Fruit fly (Drosophila melanogaster) whole organism, embryonic: ENCODE results near the gene CG11674.

Source experiments
- Asciz ChIP-seq: fragments of 200-800 bp; sonication (Bioruptor generic); optimal IDR thresholded peaks from 2 replicates; lab custom pipeline; 2017; ENCODE audit warnings: missing biosample characterization, mild to moderate bottlenecking, missing genetic modification characterization, missing genetic modification reagents
- Atf6 ChIP-seq: fragments of 200-800 bp; sonication (Bioruptor generic); IDR thresholded peaks from 2 replicates; pipeline ENCODE4 v1.3.6; 2022; ENCODE audit warnings: missing biosample characterization, missing genetic modification characterization
- CG10366 ChIP-seq: fragments of 200-800 bp; sonication (Bioruptor generic); IDR thresholded peaks from 2 replicates; pipeline ENCODE4 v1.3.6; 2022; ENCODE audit warnings: missing biosample characterization, missing genetic modification characterization
- CG11085 ChIP-seq: fragments of 200-800 bp; sonication (Bioruptor generic); IDR thresholded peaks from 2 replicates; pipeline ENCODE4 v1.3.6; 2022; ENCODE audit warnings: missing biosample characterization, missing genetic modification characterization
- CG13123 ChIP-seq: fragments of 200-800 bp; sonication (Bioruptor generic); optimal IDR thresholded peaks from 2 replicates; lab custom pipeline; 2016; ENCODE audit warnings: missing biosample characterization, missing genetic modification characterization
- CG15514 ChIP-seq: fragments of 200-800 bp; sonication (Bioruptor generic); optimal IDR thresholded peaks from 3 replicates; lab custom pipeline; 2017; ENCODE audit warnings: missing biosample characterization, missing genetic modification characterization, mild to moderate bottlenecking, moderate library complexity, missing genetic modification reagents
- CG1603 ChIP-seq: fragments of 200-800 bp; sonication (Bioruptor generic); optimal IDR thresholded peaks from 2 replicates; lab custom pipeline; 2019; ENCODE audit warnings: missing biosample characterization, mild to moderate bottlenecking, missing genetic modification characterization, moderate library complexity
- CG16863 ChIP-seq: fragments of 200-800 bp; sonication (Bioruptor generic); optimal IDR thresholded peaks from 3 replicates; lab custom pipeline; 2016; ENCODE audit warnings: missing biosample characterization, missing genetic modification characterization
- CG2889 ChIP-seq: fragments of 200-800 bp; sonication (Bioruptor generic); IDR thresholded peaks from 3 replicates; pipeline ENCODE4 v1.3.6; 2022; ENCODE audit warnings: missing biosample characterization, missing genetic modification characterization
- CG33213 ChIP-seq: fragments of 200-800 bp; sonication (Bioruptor generic); optimal IDR thresholded peaks from 3 replicates; lab custom pipeline; 2016; ENCODE audit warnings: missing biosample characterization, missing genetic modification characterization
- CG5245 ChIP-seq: fragments of 200-800 bp; sonication (Bioruptor generic); optimal IDR thresholded peaks from 3 replicates; lab custom pipeline; 2016; ENCODE audit warnings: missing biosample characterization, missing genetic modification characterization
- CG6765 ChIP-seq: fragments of 200-800 bp; sonication (Bioruptor generic); optimal IDR thresholded peaks from 3 replicates; lab custom pipeline; 2017; ENCODE audit warnings: missing biosample characterization, mild to moderate bottlenecking, missing genetic modification characterization
- CG7786 ChIP-seq: fragments of 200-800 bp; sonication (Bioruptor generic); optimal IDR thresholded peaks from 2 replicates; lab custom pipeline; 2016; ENCODE audit warnings: missing biosample characterization, missing genetic modification characterization
- CG9817 ChIP-seq: fragments of 200-800 bp; sonication (Bioruptor generic); optimal IDR thresholded peaks from 2 replicates; lab custom pipeline; 2018; ENCODE audit warnings: missing biosample characterization, mild to moderate bottlenecking, missing genetic modification characterization, moderate library complexity
- CkIIα-i1 ChIP-seq: fragments of 200-800 bp; sonication (Bioruptor generic); IDR thresholded peaks from 2 replicates; pipeline ENCODE4 v1.3.6; 2022; ENCODE audit warnings: missing biosample characterization, missing genetic modification characterization
- Dref ChIP-seq: fragments of 200-800 bp; sonication (Bioruptor generic); IDR thresholded peaks from 2 replicates; pipeline ENCODE4 v1.3.6; 2022; ENCODE audit warnings: missing biosample characterization, missing genetic modification characterization
- Drgx ChIP-seq: fragments of 200-800 bp; sonication (Bioruptor generic); IDR thresholded peaks from 2 replicates; pipeline ENCODE4 v1.3.6; 2022; ENCODE audit warnings: missing biosample characterization, missing genetic modification characterization
- HLH54F ChIP-seq: fragments of 200-800 bp; sonication (Bioruptor generic); optimal IDR thresholded peaks from 3 replicates; lab custom pipeline; 2016; ENCODE audit warnings: missing biosample characterization, missing genetic modification characterization
- Hr3 ChIP-seq: fragments of 200-800 bp; sonication (Bioruptor generic); optimal IDR thresholded peaks from 3 replicates; lab custom pipeline; 2016; ENCODE audit warnings: missing biosample characterization, missing genetic modification characterization
- MBD-R2 ChIP-seq: fragments of 200-800 bp; sonication (Bioruptor generic); IDR thresholded peaks from 2 replicates; pipeline ENCODE4 v1.3.6; 2022; ENCODE audit warnings: missing biosample characterization, missing genetic modification characterization
- Med ChIP-seq: fragments of 200-800 bp; sonication (Bioruptor generic); peaks from one replicate; lab custom pipeline; 2016; ENCODE audit warnings: missing biosample characterization, missing genetic modification characterization, mild to moderate bottlenecking, inconsistent platforms, moderate library complexity
- Myb ChIP-seq: fragments of 200-800 bp; sonication (Bioruptor generic); optimal IDR thresholded peaks from 2 replicates; lab custom pipeline; 2016; ENCODE audit warnings: missing biosample characterization, missing genetic modification characterization
- Nf-YC ChIP-seq: fragments of 200-800 bp; optimal IDR thresholded peaks from 3 replicates; lab custom pipeline; 2019; ENCODE audit warnings: missing biosample characterization, mild to moderate bottlenecking, missing genetic modification characterization, moderate library complexity
- Pdp1 ChIP-seq, 2 experiments: fragments of 200-800 bp; sonication (Bioruptor generic); optimal IDR thresholded peaks; 3 replicates each; lab custom pipeline; 2016; ENCODE audit warnings: missing biosample characterization in 2 of 2, missing genetic modification characterization in 2 of 2, mild to moderate bottlenecking in 1 of 2, moderate library complexity in 1 of 2
- Stat92E ChIP-seq, 3 experiments: fragments of >200 bp in 2 of 3; fragments of 200-800 bp in 1 of 3; sonication (Bioruptor generic) in 1 of 3; optimal IDR thresholded peaks; 2 replicates each; lab custom pipeline; 2017 to 2019; ENCODE audit warnings: missing biosample characterization in 3 of 3, missing genetic modification characterization in 3 of 3, mild to moderate bottlenecking in 1 of 3, moderate library complexity in 1 of 3
- Vsx1 ChIP-seq: fragments of 200-800 bp; sonication (Bioruptor generic); optimal IDR thresholded peaks from 2 replicates; lab custom pipeline; 2017; ENCODE audit warnings: missing biosample characterization, mild to moderate bottlenecking, missing genetic modification characterization, missing genetic modification reagents
- YL-1 ChIP-seq: fragments of 200-800 bp; sonication (Bioruptor generic); optimal IDR thresholded peaks from 3 replicates; lab custom pipeline; 2017; ENCODE audit warnings: missing biosample characterization, mild to moderate bottlenecking, missing genetic modification characterization
- amos ChIP-seq: fragments of 200-800 bp; sonication (Bioruptor generic); IDR thresholded peaks from 2 replicates; pipeline ENCODE4 v1.3.6; 2022; ENCODE audit warnings: missing biosample characterization, missing genetic modification characterization; ENCODE audit not compliant: partially characterized antibody
- ato ChIP-seq: fragments of 200-800 bp; sonication (Bioruptor generic); IDR thresholded peaks from 2 replicates; pipeline ENCODE4 v1.3.6; 2022; ENCODE audit warnings: missing biosample characterization, missing genetic modification characterization; ENCODE audit not compliant: partially characterized antibody
- az2 ChIP-seq: fragments of 200-800 bp; sonication (Bioruptor generic); optimal IDR thresholded peaks from 3 replicates; lab custom pipeline; 2016; ENCODE audit warnings: missing biosample characterization, missing genetic modification characterization
- chinmo ChIP-seq: fragments of 200-800 bp; sonication (Bioruptor generic); IDR thresholded peaks from 4 replicates; pipeline ENCODE4 v1.3.6; 2022; ENCODE audit warnings: missing biosample characterization, missing genetic modification characterization; ENCODE audit not compliant: partially characterized antibody
- eyg ChIP-seq: fragments of 200-800 bp; sonication (Bioruptor generic); optimal IDR thresholded peaks from 3 replicates; lab custom pipeline; 2016; ENCODE audit warnings: missing biosample characterization, missing genetic modification characterization
- fd64A ChIP-seq: fragments of 200-800 bp; sonication (Bioruptor generic); optimal IDR thresholded peaks from 3 replicates; lab custom pipeline; 2018; ENCODE audit warnings: missing biosample characterization, mild to moderate bottlenecking, missing genetic modification characterization
- fu2 ChIP-seq: fragments of 200-800 bp; sonication (Bioruptor generic); optimal IDR thresholded peaks from 2 replicates; lab custom pipeline; 2016; ENCODE audit warnings: missing biosample characterization, missing genetic modification characterization
- insv ChIP-seq, 2 experiments: fragments of 200-800 bp; sonication (Bioruptor generic); optimal IDR thresholded peaks; 3 replicates each; lab custom pipeline; 2016 to 2018; ENCODE audit warnings: missing biosample characterization in 2 of 2, missing genetic modification characterization in 2 of 2
- kah ChIP-seq: fragments of 200-800 bp; sonication (Bioruptor generic); optimal IDR thresholded peaks from 2 replicates; lab custom pipeline; 2018; ENCODE audit warnings: missing biosample characterization, mild to moderate bottlenecking, missing genetic modification characterization
- lbe ChIP-seq: fragments of 200-800 bp; sonication (Bioruptor generic); optimal IDR thresholded peaks from 2 replicates; lab custom pipeline; 2016; ENCODE audit warnings: missing biosample characterization, mild to moderate bottlenecking, missing genetic modification characterization
- lilli ChIP-seq: fragments of 200-800 bp; sonication (Bioruptor generic); optimal IDR thresholded peaks from 3 replicates; lab custom pipeline; 2016; ENCODE audit warnings: missing biosample characterization, missing genetic modification characterization
- mirr ChIP-seq: fragments of 200-800 bp; sonication (Bioruptor generic); optimal IDR thresholded peaks from 3 replicates; lab custom pipeline; 2018; ENCODE audit warnings: missing biosample characterization, mild to moderate bottlenecking, missing genetic modification characterization
- otp ChIP-seq: fragments of 200-800 bp; sonication (Bioruptor generic); IDR thresholded peaks from 3 replicates; pipeline ENCODE4, ENCODE4 v1.3.6; 2022; ENCODE audit warnings: missing biosample characterization, missing genetic modification characterization
- pita ChIP-seq: fragments of 200-800 bp; sonication (Bioruptor generic); optimal IDR thresholded peaks from 2 replicates; lab custom pipeline; 2017; ENCODE audit warnings: missing biosample characterization, mild to moderate bottlenecking, missing genetic modification characterization
- pum ChIP-seq: fragments of 200-800 bp; sonication (Bioruptor generic); optimal IDR thresholded peaks from 2 replicates; lab custom pipeline; 2016; ENCODE audit warnings: missing biosample characterization, missing genetic modification characterization
- pzg ChIP-seq: fragments of 200-800 bp; sonication (Bioruptor generic); optimal IDR thresholded peaks from 3 replicates; lab custom pipeline; 2018; ENCODE audit warnings: missing biosample characterization, mild to moderate bottlenecking, missing genetic modification characterization, moderate library complexity
- sd ChIP-seq: fragments of 200-800 bp; sonication (Bioruptor generic); optimal IDR thresholded peaks from 3 replicates; lab custom pipeline; 2018; ENCODE audit warnings: missing biosample characterization, mild to moderate bottlenecking, missing genetic modification characterization, moderate library complexity
- so ChIP-seq: fragments of 200-800 bp; sonication (Bioruptor generic); IDR thresholded peaks from 3 replicates; pipeline ENCODE4 v1.3.6; 2022; ENCODE audit warnings: missing biosample characterization, missing genetic modification characterization
- stwl ChIP-seq: fragments of 200-800 bp; sonication (Bioruptor generic); optimal IDR thresholded peaks from 3 replicates; lab custom pipeline; 2018; ENCODE audit warnings: missing biosample characterization, mild to moderate bottlenecking, missing genetic modification characterization, moderate library complexity
- toy ChIP-seq: fragments of 200-800 bp; sonication (Bioruptor generic); IDR thresholded peaks from 2 replicates; pipeline ENCODE4 v1.3.6; 2022; ENCODE audit warnings: missing biosample characterization, missing genetic modification characterization
- trem ChIP-seq: fragments of 200-800 bp; optimal IDR thresholded peaks from 3 replicates; lab custom pipeline; 2019; ENCODE audit warnings: missing biosample characterization, mild to moderate bottlenecking, missing genetic modification characterization, moderate library complexity
- unpg ChIP-seq: fragments of 200-800 bp; sonication (Bioruptor generic); optimal IDR thresholded peaks from 3 replicates; lab custom pipeline; 2018; ENCODE audit warnings: missing biosample characterization, mild to moderate bottlenecking, missing genetic modification characterization, moderate library complexity
- usp ChIP-seq: fragments of >200 bp; optimal IDR thresholded peaks from 2 replicates; lab custom pipeline; 2017; ENCODE audit warnings: missing biosample characterization, missing genetic modification characterization
- vvl ChIP-seq: fragments of 200-800 bp; sonication (Bioruptor generic); IDR thresholded peaks from 2 replicates; pipeline ENCODE4 v1.3.6; 2022; ENCODE audit warnings: missing biosample characterization, missing genetic modification characterization

CG11674 gene

dm6 chrX:14199967-14200531 is 25.6 kb downstream of the CG11674 start, which contains the start of gene CG11590:
Gene CG11590 (plus strand): TSS chrX:14200178.
- TF ChIP-seq Hr3 (GFP tag; lab: Kevin White, UChicago) (no peak), toy (no peak), otp (no peak), CG11085 (GFP tag; lab: Robert Waterston, UW) (no peak), CG16863 (GFP tag; lab: Kevin White, UChicago) (no peak), Vsx1 (GFP tag; lab: Kevin White, UChicago) (no peak), CG33213 (GFP tag; lab: Kevin White, UChicago) (no peak), usp (no peak), stwl (peak; percentile 42), Pdp1 (GFP tag; optimal IDR thresholded peaks at IDR 0.05; lab: Kevin White, UChicago) (no peak), CG10366 (no peak), chinmo (GFP tag; lab: Robert Waterston, UW) (no peak), mirr (GFP tag; lab: Kevin White, UChicago) (no peak), pzg (GFP tag; lab: Kevin White, UChicago) (peak; percentile 27), ato (0 out of 2 replicates have a peak, but pooled peaks have one; percentile 10), amos (GFP tag; lab: Robert Waterston, UW) (0 out of 2 replicates have a peak, but pooled peaks have one; percentile 8), CG9817 (tag; lab: Kevin White, UChicago) (no peak), CkIIα-i1 (GFP tag; lab: Robert Waterston, UW) (no peak), eyg (GFP tag; lab: Kevin White, UChicago) (no peak), sd (no peak), CG5245 (GFP tag; lab: Kevin White, UChicago) (no peak), Med (no peak), lbe (no peak), Asciz (GFP tag; lab: Kevin White, UChicago) (no peak), Atf6 (GFP tag; lab: Robert Waterston, UW) (no peak), YL-1 (no peak), fd64A (GFP tag; lab: Kevin White, UChicago) (no peak), HLH54F (no peak), Nf-YC (no peak), Stat92E (GFP tag; optimal IDR thresholded peaks at IDR 0.05; lab: Kevin White, UChicago) (no peak), az2 (GFP tag; lab: Kevin White, UChicago) (no peak), CG2889 (GFP tag; lab: Robert Waterston, UW) (no peak), CG15514 (GFP tag; lab: Kevin White, UChicago) (peak; percentile 94), vvl (GFP tag; lab: Robert Waterston, UW) (no peak), lilli (GFP tag; lab: Kevin White, UChicago) (no peak), Drgx (0 out of 2 replicates have a peak, but pooled peaks have one; percentile 10), Dref (GFP tag; lab: Robert Waterston, UW) (no peak), Myb (GFP tag; lab: Kevin White, UChicago) (peak; percentile 51), insv (GFP tag; optimal IDR thresholded peaks at IDR 0.05; lab: Kevin White, UChicago) (peak in 1 of 2 experiments; percentile 79), fu2 (GFP tag; lab: Kevin White, UChicago) (no peak), kah (peak; percentile 6), pita (GFP tag; lab: Kevin White, UChicago) (no peak), CG1603 (tag; lab: Kevin White, UChicago) (no peak), CG7786 (no peak), so (GFP tag; lab: Robert Waterston, UW) (no peak), pum (no peak), unpg (GFP tag; lab: Kevin White, UChicago) (no peak), CG13123 (no peak), CG6765 (GFP tag; lab: Kevin White, UChicago) (no peak), MBD-R2 (GFP tag; lab: Robert Waterston, UW) (peak; percentile 84), trem (no peak)
